Worm (Caenorhabditis elegans): Measurements from ENCODE around the gene twk-22.
"Not testable (repeated sequence)": the region's sequence is repeated elsewhere in the genome, so short reads cannot be mapped to it uniquely, and the experiment has no call there.

DNA sequence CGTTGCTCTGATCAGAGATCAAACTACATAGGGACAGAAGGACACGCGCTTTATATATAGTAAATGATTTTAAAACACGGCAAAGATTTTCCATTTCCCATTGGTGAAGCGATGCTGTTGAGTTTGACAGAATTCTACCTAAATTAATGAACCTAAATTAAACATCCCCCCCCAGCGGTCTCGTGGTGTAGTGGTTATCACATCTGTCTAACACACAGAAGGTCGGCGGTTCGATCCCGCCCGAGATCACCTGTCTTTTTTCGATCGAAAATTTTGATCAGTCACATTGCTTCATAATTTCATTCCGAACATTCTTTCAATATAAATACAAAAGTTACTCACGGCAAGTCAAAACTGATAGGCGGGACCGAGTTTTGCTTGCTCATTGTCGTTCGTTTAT lies 7.0 kb upstream of the twk-22 start:
- TF ChIP-seq F39B2.1 (GFP tag; IDR thresholded peaks at IDR 0.05); lsl-1 (GFP tag; optimal IDR thresholded peaks at IDR 0.05); ama-1 (optimal IDR thresholded peaks at IDR 0.05); ama-1 (GFP tag; optimal IDR thresholded peaks at IDR 0.05): not testable (repeated sequence)
- TF ChIP-seq snpc-4 (GFP tag; optimal IDR thresholded peaks at IDR 0.05) (peak; percentile 38), snpc-4 (tag; optimal IDR thresholded peaks at IDR 0.05) (peak in 2 of 4 experiments; percentile 51 to 78)

Measured in whole organism, young adult.